Fruit fly (Drosophila melanogaster) whole organism, prepupa: ENCODE results near the gene FucTA.

Experiments
- CG9139 ChIP-seq: fragments of 200-800 bp; sonication (Bioruptor generic); optimal IDR thresholded peaks from 3 replicates; lab custom pipeline; 2017; ENCODE audit warnings: missing biosample characterization, mild to moderate bottlenecking, missing genetic modification characterization
- Gug ChIP-seq: fragments of 200-800 bp; sonication (Bioruptor generic); IDR thresholded peaks from 2 replicates; pipeline ENCODE4 v1.3.6; 2022; ENCODE audit warnings: missing biosample characterization, missing genetic modification characterization
- Met ChIP-seq: fragments of 200-800 bp; sonication (Bioruptor generic); optimal IDR thresholded peaks from 3 replicates; lab custom pipeline; 2016; ENCODE audit warnings: missing biosample characterization, missing genetic modification characterization
- fkh ChIP-seq: fragments of 200-800 bp; sonication (Bioruptor generic); optimal IDR thresholded peaks from 3 replicates; lab custom pipeline; 2017; ENCODE audit warnings: missing biosample characterization, mild to moderate bottlenecking, missing genetic modification characterization, moderate library complexity
- vri ChIP-seq: fragments of 200-800 bp; sonication (Bioruptor generic); optimal IDR thresholded peaks from 3 replicates; lab custom pipeline; 2016; ENCODE audit warnings: missing biosample characterization, mild to moderate bottlenecking, missing genetic modification characterization

dm6 chr3L:15116536-15116935, 30.4 kb upstream of the FucTA start, which contains the start of gene Cep135:
- TF ChIP-seq fkh: no peak
- no peak for TF ChIP-seq vri
- TF ChIP-seq Gug (GFP tag; lab: Robert Waterston, UW): no peak
- no peak for TF ChIP-seq Met (GFP tag; lab: Kevin White, UChicago)
- no peak for TF ChIP-seq CG9139 (GFP tag; lab: Kevin White, UChicago)
